Worm (Caenorhabditis elegans): ENCODE measurements around the gene F55A11.7.

Gene F55A11.7

DNA sequence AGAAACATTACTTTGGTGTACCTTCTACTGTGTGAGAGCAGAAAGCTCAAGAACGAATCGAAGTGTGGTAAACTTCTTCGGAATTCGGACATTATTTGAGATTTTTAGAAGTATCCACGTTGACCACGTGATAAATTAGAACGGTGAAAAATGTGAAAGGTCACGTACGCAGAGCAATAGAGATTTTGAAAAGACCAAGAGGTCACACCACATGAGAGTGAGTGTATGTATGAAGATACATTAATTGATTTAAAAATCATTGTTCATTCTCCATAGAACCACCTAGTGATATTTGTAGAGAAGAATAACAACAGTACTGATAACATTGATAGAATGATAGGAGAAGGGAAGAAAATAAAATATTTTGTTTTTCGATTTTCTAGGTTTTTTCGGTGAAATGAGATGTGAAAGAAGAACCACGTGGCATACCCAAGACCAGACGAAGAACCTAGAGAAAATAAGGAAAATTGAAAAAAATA, 35.3 kb upstream of the F55A11.7 start, which contains the start of gene pyc-1:
Gene pyc-1 (minus strand): TSS at position 69 of the 479 bp plus-strand sequence.
- TF ChIP-seq aly-2 (tag; optimal IDR thresholded peaks at IDR 0.05) (no peak), zfp-3 (GFP tag; conservative IDR thresholded peaks at IDR 0.05) (peak; percentile 64), ces-1 (GFP tag; optimal IDR thresholded peaks at IDR 0.05) (no peak), ztf-11 (tag; optimal IDR thresholded peaks at IDR 0.05) (no peak), egl-27 (tag; optimal IDR thresholded peaks at IDR 0.05) (no peak), ceh-44 (GFP tag; IDR thresholded peaks at IDR 0.05) (no peak), zip-2 (tag; optimal IDR thresholded peaks at IDR 0.05) (peak; percentile 21), set-16 (GFP tag; IDR thresholded peaks at IDR 0.05) (no peak), mep-1 (tag; optimal IDR thresholded peaks at IDR 0.05) (peak; percentile 71), nhr-11 (tag; optimal IDR thresholded peaks at IDR 0.05) (peak; percentile 23), arid-1 (GFP tag; conservative IDR thresholded peaks at IDR 0.05) (no peak), nhr-6 (tag; optimal IDR thresholded peaks at IDR 0.05) (peak; percentile 47), lin-1 (GFP tag; IDR thresholded peaks at IDR 0.05) (0 out of 2 replicates have a peak, but pooled peaks have one; percentile 12), attf-4 (tag; optimal IDR thresholded peaks at IDR 0.05) (no peak), mxl-3 (GFP tag; optimal IDR thresholded peaks at IDR 0.05) (peak; percentile 15), saeg-2 (GFP tag; IDR thresholded peaks at IDR 0.05) (no peak), mdt-29 (GFP tag; IDR thresholded peaks at IDR 0.05) (peak; percentile 23; the same call in 1 of the 2 replicates), ceh-32 (tag; optimal IDR thresholded peaks at IDR 0.05; ENCODE audit: poor library complexity) (no peak), pha-4 (GFP tag; IDR thresholded peaks at IDR 0.05) (0 out of 2 replicates have a peak, but pooled peaks have one; percentile 10), pha-4 (tag; optimal IDR thresholded peaks at IDR 0.05) (no peak), nhr-41 (GFP tag; IDR thresholded peaks at IDR 0.05) (no peak), fkh-10 (GFP tag; optimal IDR thresholded peaks at IDR 0.05) (no peak), sdz-12 (GFP tag; optimal IDR thresholded peaks at IDR 0.05) (no peak), madf-5 (GFP tag; IDR thresholded peaks at IDR 0.05) (no peak), pqm-1 (tag; optimal IDR thresholded peaks at IDR 0.05) (peak; percentile 10), nhr-10 (tag; optimal IDR thresholded peaks at IDR 0.05) (peak; percentile 90), cey-2 (tag; optimal IDR thresholded peaks at IDR 0.05; ENCODE audit: borderline replicate concordance, insufficient read depth) (no peak), unc-62 (GFP tag; optimal IDR thresholded peaks at IDR 0.05 in 1 of 2) (peak in 1 of 2 experiments; percentile 49), unc-62 (tag; optimal IDR thresholded peaks at IDR 0.05) (no peak), lsy-2 (tag; optimal IDR thresholded peaks at IDR 0.05) (peak in 1 of 2 experiments; percentile 51), F37D6.2 (tag; optimal IDR thresholded peaks at IDR 0.05) (no peak), aha-1 (tag) (peak; percentile 92), hif-1 (tag; optimal IDR thresholded peaks at IDR 0.05) (peak; percentile 74 to 95), unc-130 (GFP tag; optimal IDR thresholded peaks at IDR 0.05) (no peak), daf-16 (GFP tag; optimal IDR thresholded peaks at IDR 0.05) (no peak), daf-16 (tag; optimal IDR thresholded peaks at IDR 0.05) (peak; percentile 91), gei-8 (GFP tag; optimal IDR thresholded peaks at IDR 0.05) (no peak), hlh-30 (tag; optimal IDR thresholded peaks at IDR 0.05; ENCODE audit: insufficient read depth) (peak; percentile 71), nhr-77 (tag; optimal IDR thresholded peaks at IDR 0.05) (peak; percentile 90), jun-1 (tag; optimal IDR thresholded peaks at IDR 0.05) (no peak), mdl-1 (tag; optimal IDR thresholded peaks at IDR 0.05) (peak in 1 of 2 experiments; percentile 47), hlh-11 (tag; optimal IDR thresholded peaks at IDR 0.05) (peak; percentile 66), nhr-28 (tag; optimal IDR thresholded peaks at IDR 0.05) (peak; percentile 84), lir-3 (tag; optimal IDR thresholded peaks at IDR 0.05) (no peak), dve-1 (tag; optimal IDR thresholded peaks at IDR 0.05; ENCODE audit: insufficient read depth) (peak; percentile 76), dmd-6 (GFP tag; IDR thresholded peaks at IDR 0.05) (peak; percentile 47), lin-38 (GFP tag; IDR thresholded peaks at IDR 0.05) (peak; percentile 28), T20F7.1 (GFP tag; optimal IDR thresholded peaks at IDR 0.05) (peak; percentile 66), egl-43 (GFP tag; IDR thresholded peaks at IDR 0.05) (no peak)

All from whole organism, L4 larva.